Fruit fly (Drosophila melanogaster): Measurements from ENCODE around the gene snf.

Gene snf

DNA sequence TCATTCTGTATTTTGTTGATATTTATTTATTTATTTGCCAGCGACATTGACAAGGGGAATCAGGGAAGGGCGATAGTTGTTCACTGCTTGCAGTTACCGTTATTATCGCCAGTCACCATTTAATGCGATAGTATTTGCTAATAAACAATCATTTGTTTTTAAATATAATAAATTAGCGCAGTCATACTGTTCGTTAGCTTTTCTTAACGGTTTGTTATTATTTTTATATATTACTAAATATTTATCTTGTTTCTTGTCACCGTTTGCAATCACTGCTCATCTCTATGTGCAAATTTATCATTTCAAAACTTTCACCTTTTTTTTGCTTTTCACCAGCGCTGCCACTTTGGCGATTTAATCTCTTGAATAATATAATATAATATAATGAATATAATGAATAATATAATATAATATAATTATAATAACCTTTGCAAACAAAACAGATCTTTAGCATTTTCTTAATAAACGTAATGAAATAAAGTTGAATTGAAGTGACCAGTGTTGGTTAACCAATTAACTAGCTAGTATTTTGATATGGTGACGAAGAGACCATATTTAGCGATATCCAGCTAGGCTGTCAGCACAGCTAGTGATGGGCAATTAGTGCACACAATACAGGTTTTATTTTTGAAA is 20.3 kb downstream of the snf start, which contains the start of the genes CG3309 and XRCC1 (continued):
- TF ChIP-seq seq (GFP tag; IDR thresholded peaks at IDR 0.05) (0 out of 2 replicates have a peak, but pooled peaks have one; percentile 49), sna (GFP tag; IDR thresholded peaks at IDR 0.05; ENCODE audit: partially characterized antibody) (peak; percentile 87), CG8089 (GFP tag; optimal IDR thresholded peaks at IDR 0.05) (no peak), exex (tag; optimal IDR thresholded peaks at IDR 0.05) (no peak), CG6175 (GFP tag; IDR thresholded peaks at IDR 0.05) (no peak), gro (GFP tag; optimal IDR thresholded peaks at IDR 0.05) (no peak), TFAM (GFP tag; optimal IDR thresholded peaks at IDR 0.05) (no peak), GATAe (GFP tag; conservative IDR thresholded peaks at IDR 0.05) (no peak), CG11398 (GFP tag; optimal IDR thresholded peaks at IDR 0.05) (no peak), Jarid2 (GFP tag; optimal IDR thresholded peaks at IDR 0.05) (no peak), CG18619 (GFP tag; optimal IDR thresholded peaks at IDR 0.05) (peak; percentile 23), salm (tag; optimal IDR thresholded peaks at IDR 0.05) (no peak), HmgD (GFP tag; optimal IDR thresholded peaks at IDR 0.05) (no peak), sim (GFP tag; IDR thresholded peaks at IDR 0.05) (no peak), CG8388 (GFP tag; optimal IDR thresholded peaks at IDR 0.05) (peak; percentile 33), CG33213 (GFP tag; optimal IDR thresholded peaks at IDR 0.05) (no peak), Sry-β (GFP tag; optimal IDR thresholded peaks at IDR 0.05) (peak; percentile 98), mld (GFP tag; IDR thresholded peaks at IDR 0.05; ENCODE audit: partially characterized antibody) (peak; percentile 64; the same call in 2 of the 3 replicates), h (optimal IDR thresholded peaks at IDR 0.05) (no peak), dan (GFP tag; IDR thresholded peaks at IDR 0.05) (no peak), Neu2 (GFP tag; optimal IDR thresholded peaks at IDR 0.05; ENCODE audit: borderline replicate concordance) (no peak), Oaz (GFP tag; IDR thresholded peaks at IDR 0.05) (peak; percentile 49; the same call in 1 of the 2 replicates), D19A (tag; optimal IDR thresholded peaks at IDR 0.05) (no peak), Antp (GFP tag; optimal IDR thresholded peaks at IDR 0.05) (no peak), emc (GFP tag; optimal IDR thresholded peaks at IDR 0.05) (no peak), CG14667 (GFP tag; IDR thresholded peaks at IDR 0.05) (0 out of 2 replicates have a peak, but pooled peaks have one; percentile 13), en (GFP tag; optimal IDR thresholded peaks at IDR 0.05) (no peak), hth (optimal IDR thresholded peaks at IDR 0.05) (no peak), pzg (GFP tag; optimal IDR thresholded peaks at IDR 0.05) (peak; percentile 25), CG12659 (GFP tag; optimal IDR thresholded peaks at IDR 0.05) (peak; percentile 60), ase (GFP tag; IDR thresholded peaks at IDR 0.05) (peak; percentile 46; the same call in 1 of the 3 replicates), tap (tag; optimal IDR thresholded peaks at IDR 0.05) (peak; percentile 6), dimm (GFP tag; IDR thresholded peaks at IDR 0.05) (no peak), CG30431 (GFP tag; optimal IDR thresholded peaks at IDR 0.05) (peak; percentile 1), CG9609 (GFP tag; optimal IDR thresholded peaks at IDR 0.05) (no peak), CG2875 (GFP tag; optimal IDR thresholded peaks at IDR 0.05) (no peak), CG4730 (GFP tag; IDR thresholded peaks at IDR 0.05) (0 out of 2 replicates have a peak, but pooled peaks have one; percentile 25), abd-A (tag; optimal IDR thresholded peaks at IDR 0.05) (no peak), odd (GFP tag; optimal IDR thresholded peaks at IDR 0.05) (no peak), NC2β (GFP tag; optimal IDR thresholded peaks at IDR 0.05) (no peak), Chrac-16 (GFP tag; optimal IDR thresholded peaks at IDR 0.05) (peak; percentile 13), tgo (GFP tag; IDR thresholded peaks at IDR 0.05) (peak; percentile 58), CG15479 (GFP tag; optimal IDR thresholded peaks at IDR 0.05) (no peak), CG1603 (tag; optimal IDR thresholded peaks at IDR 0.05) (no peak), Max (GFP tag; optimal IDR thresholded peaks at IDR 0.05) (peak; percentile 4), vfl (GFP tag; optimal IDR thresholded peaks at IDR 0.05) (no peak), CG17328 (GFP tag; IDR thresholded peaks at IDR 0.05) (peak; percentile 50; the same call in 1 of the 2 replicates), CG7786 (GFP tag; optimal IDR thresholded peaks at IDR 0.05) (no peak), MTF-1 (GFP tag; optimal IDR thresholded peaks at IDR 0.05; ENCODE audit: borderline replicate concordance) (no peak), CG9932 (GFP tag; IDR thresholded peaks at IDR 0.05) (peak; percentile 65), CG8478 (optimal IDR thresholded peaks at IDR 0.05) (no peak)

Data from whole organism, embryonic.